Worm (Caenorhabditis elegans): ENCODE measurements around the gene R05D3.3.

The R05D3.3 gene

ce11 chrIII:8380645-8381044, 16.8 kb downstream of the R05D3.3 start, which contains the start of gene R05D3.12:
Gene R05D3.12, plus strand, starts transcription at chrIII:8380945.
- TF ChIP-seq mab-5 (tag; optimal IDR thresholded peaks at IDR 0.05) (no peak), pha-4 (tag; optimal IDR thresholded peaks at IDR 0.05) (no peak), unc-120 (tag; optimal IDR thresholded peaks at IDR 0.05; ENCODE audit: poor library complexity, severe bottlenecking) (no peak), snpc-4 (tag; optimal IDR thresholded peaks at IDR 0.05) (no peak)

- TF ChIP-seq nhr-76 (tag; optimal IDR thresholded peaks at IDR 0.05) (no peak), mep-1 (tag; optimal IDR thresholded peaks at IDR 0.05) (no peak), drap-1 (GFP tag; optimal IDR thresholded peaks at IDR 0.05) (no peak), flh-1 (GFP tag; optimal IDR thresholded peaks at IDR 0.05) (no peak), elt-3 (tag; optimal IDR thresholded peaks at IDR 0.05) (no peak), ceh-39 (tag; optimal IDR thresholded peaks at IDR 0.05) (no peak), nhr-2 (tag; optimal IDR thresholded peaks at IDR 0.05) (no peak)
These were observed 25.7 kb downstream of the R05D3.3 start, which contains the start of gene ZK353.4 for ce11 chrIII:8389539-8389938. Gene ZK353.4, minus strand, starts transcription at chrIII:8389639.

ce11 chrIII:8392307-8392706, 28.5 kb downstream of the R05D3.3 start:
- TF ChIP-seq elt-3 (tag; optimal IDR thresholded peaks at IDR 0.05) (no peak), sem-2 (GFP tag; optimal IDR thresholded peaks at IDR 0.05) (no peak), nhr-2 (tag; optimal IDR thresholded peaks at IDR 0.05) (no peak), nhr-237 (tag; optimal IDR thresholded peaks at IDR 0.05) (no peak), lsy-2 (tag; optimal IDR thresholded peaks at IDR 0.05) (no peak), elt-1 (tag; optimal IDR thresholded peaks at IDR 0.05; ENCODE audit: borderline replicate concordance, insufficient read depth) (no peak), mep-1 (tag; optimal IDR thresholded peaks at IDR 0.05) (no peak), hlh-1 (tag; optimal IDR thresholded peaks at IDR 0.05) (no peak), lin-13 (tag; optimal IDR thresholded peaks at IDR 0.05) (no peak), snpc-4 (tag; optimal IDR thresholded peaks at IDR 0.05) (no peak), zip-8 (tag; optimal IDR thresholded peaks at IDR 0.05) (no peak), nhr-12 (tag; optimal IDR thresholded peaks at IDR 0.05) (no peak), M03D4.4 (tag; optimal IDR thresholded peaks at IDR 0.05) (no peak), ham-2 (GFP tag; optimal IDR thresholded peaks at IDR 0.05) (no peak), nhr-76 (tag; optimal IDR thresholded peaks at IDR 0.05) (no peak)

- TF ChIP-seq ztf-11 (tag; optimal IDR thresholded peaks at IDR 0.05) (no peak), bed-3 (GFP tag; optimal IDR thresholded peaks at IDR 0.05) (no peak), ces-1 (GFP tag; optimal IDR thresholded peaks at IDR 0.05) (no peak), mep-1 (tag; optimal IDR thresholded peaks at IDR 0.05) (no peak), snpc-4 (tag; optimal IDR thresholded peaks at IDR 0.05) (no peak), unc-62 (GFP tag; optimal IDR thresholded peaks at IDR 0.05) (no peak), ceh-39 (tag; optimal IDR thresholded peaks at IDR 0.05) (no peak), lin-32 (GFP tag; optimal IDR thresholded peaks at IDR 0.05) (no peak), elt-3 (tag; optimal IDR thresholded peaks at IDR 0.05) (no peak), pha-4 (tag; optimal IDR thresholded peaks at IDR 0.05) (no peak), nhr-237 (tag; optimal IDR thresholded peaks at IDR 0.05) (no peak), mab-5 (tag; optimal IDR thresholded peaks at IDR 0.05) (no peak), nhr-2 (tag; optimal IDR thresholded peaks at IDR 0.05) (no peak), drap-1 (GFP tag; optimal IDR thresholded peaks at IDR 0.05) (no peak)
These were observed 30.8 kb downstream of the R05D3.3 start, which contains the start of gene ZK353.10 for ce11 chrIII:8394374-8395302. Gene ZK353.10, minus strand, starts transcription at chrIII:8394424.

ce11 chrIII:8395685-8396084, 31.9 kb downstream of the R05D3.3 start, which contains the start of gene ZK353.3:
Gene ZK353.3, plus strand, starts transcription at chrIII:8395985.
- TF ChIP-seq nhr-76 (tag; optimal IDR thresholded peaks at IDR 0.05) (no peak), elt-3 (tag; optimal IDR thresholded peaks at IDR 0.05) (no peak), ceh-83 (GFP tag; optimal IDR thresholded peaks at IDR 0.05) (no peak), ceh-39 (tag; optimal IDR thresholded peaks at IDR 0.05) (no peak), ztf-11 (tag; optimal IDR thresholded peaks at IDR 0.05) (no peak), mep-1 (tag; optimal IDR thresholded peaks at IDR 0.05) (no peak)

- TF ChIP-seq lsy-2 (tag; optimal IDR thresholded peaks at IDR 0.05) (no peak), tbx-8 (GFP tag; optimal IDR thresholded peaks at IDR 0.05) (no peak), blmp-1 (tag; optimal IDR thresholded peaks at IDR 0.05) (no peak), ces-1 (GFP tag; optimal IDR thresholded peaks at IDR 0.05) (no peak), ceh-43 (GFP tag; optimal IDR thresholded peaks at IDR 0.05) (no peak), lin-13 (tag; optimal IDR thresholded peaks at IDR 0.05) (no peak), drap-1 (GFP tag; optimal IDR thresholded peaks at IDR 0.05) (no peak), cnd-1 (tag; optimal IDR thresholded peaks at IDR 0.05) (no peak), flh-1 (GFP tag; optimal IDR thresholded peaks at IDR 0.05) (no peak), zip-8 (tag; optimal IDR thresholded peaks at IDR 0.05) (no peak), ceh-83 (GFP tag; optimal IDR thresholded peaks at IDR 0.05) (no peak), unc-62 (GFP tag; optimal IDR thresholded peaks at IDR 0.05) (no peak), hlh-1 (tag; optimal IDR thresholded peaks at IDR 0.05) (no peak), elt-3 (tag; optimal IDR thresholded peaks at IDR 0.05) (no peak), unc-120 (tag; optimal IDR thresholded peaks at IDR 0.05; ENCODE audit: poor library complexity, severe bottlenecking) (no peak), mep-1 (tag; optimal IDR thresholded peaks at IDR 0.05) (no peak), lin-32 (GFP tag; optimal IDR thresholded peaks at IDR 0.05) (no peak), elt-1 (tag; optimal IDR thresholded peaks at IDR 0.05; ENCODE audit: borderline replicate concordance, insufficient read depth) (no peak), ceh-39 (tag; optimal IDR thresholded peaks at IDR 0.05) (no peak)
These were observed 34.6 kb downstream of the R05D3.3 start, which contains the start of gene ZK353.2 for ce11 chrIII:8398411-8398810. Gene ZK353.2, plus strand, starts transcription at chrIII:8398711.

All from whole organism, mixed stage, embryonic.